Worm (Caenorhabditis elegans): ENCODE results near the gene str-134.

DNA sequence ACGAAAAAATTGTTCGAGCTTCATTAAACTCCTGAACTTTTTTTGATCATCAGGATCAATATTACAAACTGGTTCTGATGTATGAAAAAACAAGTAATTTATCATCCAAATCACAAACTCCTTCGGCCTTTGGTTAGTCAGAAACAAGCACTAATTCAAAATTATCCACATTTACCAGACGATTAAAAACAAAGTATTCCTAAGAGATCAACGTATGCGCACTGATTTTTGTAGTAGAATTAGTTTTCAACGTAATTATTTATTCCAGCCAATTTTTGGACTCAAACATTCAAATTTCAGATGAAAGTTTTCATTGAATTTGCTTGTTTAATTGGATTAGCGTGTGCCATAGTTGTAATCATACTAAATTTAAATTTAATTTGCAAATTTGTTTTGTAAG is 36.5 kb upstream of the str-134 start, which contains the start of gene srbc-38:
- TF ChIP-seq ama-1 (optimal IDR thresholded peaks at IDR 0.05) (no peak), ets-4 (tag; optimal IDR thresholded peaks at IDR 0.05) (no peak), ztf-16 (tag; optimal IDR thresholded peaks at IDR 0.05) (no peak), hlh-15 (tag; optimal IDR thresholded peaks at IDR 0.05) (no peak), unc-86 (tag; optimal IDR thresholded peaks at IDR 0.05) (no peak)
